Fruit fly (Drosophila melanogaster): ENCODE data around the gene CG11658.

CG11658 gene

dm6 chr3L:11689832-11690602 lies 18.3 kb downstream of the CG11658 start (continued):
- TF ChIP-seq lola (GFP tag; optimal IDR thresholded peaks at IDR 0.05): no peak
- no peak for TF ChIP-seq CG11696 (GFP tag; IDR thresholded peaks at IDR 0.05)
- no peak for TF ChIP-seq CG12071 (GFP tag; optimal IDR thresholded peaks at IDR 0.05)
- peak; percentile 98 for TF ChIP-seq exex (tag; optimal IDR thresholded peaks at IDR 0.05)
- TF ChIP-seq unpg (GFP tag; optimal IDR thresholded peaks at IDR 0.05): no peak
- no peak for TF ChIP-seq Meics (GFP tag; optimal IDR thresholded peaks at IDR 0.05)
- no peak for TF ChIP-seq CG4617 (GFP tag; optimal IDR thresholded peaks at IDR 0.05; ENCODE audit: borderline replicate concordance)
- no peak for TF ChIP-seq D (optimal IDR thresholded peaks at IDR 0.05)
- no peak for TF ChIP-seq D (GFP tag; optimal IDR thresholded peaks at IDR 0.05)
- TF ChIP-seq CG4707 (GFP tag; optimal IDR thresholded peaks at IDR 0.05): no peak
- TF ChIP-seq CG12236 (GFP tag; optimal IDR thresholded peaks at IDR 0.05): no peak
- TF ChIP-seq zen2 (GFP tag; IDR thresholded peaks at IDR 0.05; ENCODE audit: partially characterized antibody): no peak
- no peak for TF ChIP-seq CG2116 (GFP tag; optimal IDR thresholded peaks at IDR 0.05)
- TF ChIP-seq CG13296 (GFP tag; optimal IDR thresholded peaks at IDR 0.05): peak; percentile 20
- no peak for TF ChIP-seq dimm (GFP tag; IDR thresholded peaks at IDR 0.05)
- TF ChIP-seq CG17802 (tag; optimal IDR thresholded peaks at IDR 0.05): no peak
- TF ChIP-seq Awh (GFP tag; IDR thresholded peaks at IDR 0.05): no peak
- 0 out of 2 replicates have a peak, but pooled peaks have one; percentile 23 for TF ChIP-seq Atf6 (GFP tag; IDR thresholded peaks at IDR 0.05)
- no peak for TF ChIP-seq inv (GFP tag; IDR thresholded peaks at IDR 0.05; ENCODE audit: partially characterized antibody)
- TF ChIP-seq CG7271 (tag; optimal IDR thresholded peaks at IDR 0.05): no peak
- no peak for TF ChIP-seq Drgx (GFP tag; IDR thresholded peaks at IDR 0.05)
- peak; percentile 30 for TF ChIP-seq Nf-YC (tag; optimal IDR thresholded peaks at IDR 0.05)
- TF ChIP-seq Opbp (GFP tag; IDR thresholded peaks at IDR 0.05; ENCODE audit: partially characterized antibody): no peak
- TF ChIP-seq CG12391 (tag; optimal IDR thresholded peaks at IDR 0.05): no peak
- peak; percentile 19 for TF ChIP-seq CG10543 (GFP tag; optimal IDR thresholded peaks at IDR 0.05)
- no peak for TF ChIP-seq sob (GFP tag; IDR thresholded peaks at IDR 0.05)
- TF ChIP-seq fd96Cb (tag; optimal IDR thresholded peaks at IDR 0.05): no peak
- no peak for TF ChIP-seq Atf3 (GFP tag; optimal IDR thresholded peaks at IDR 0.05)
- no peak for TF ChIP-seq Kr (GFP tag; optimal IDR thresholded peaks at IDR 0.05)
- peak; percentile 48 for TF ChIP-seq sd (tag; optimal IDR thresholded peaks at IDR 0.05)
- no peak for TF ChIP-seq Blimp-1 (GFP tag; optimal IDR thresholded peaks at IDR 0.05)
- TF ChIP-seq sqz (GFP tag; optimal IDR thresholded peaks at IDR 0.05): peak; percentile 33
- no peak for TF ChIP-seq ham (GFP tag; IDR thresholded peaks at IDR 0.05)
- TF ChIP-seq Nf-YA (GFP tag; IDR thresholded peaks at IDR 0.05): no peak
- no peak for TF ChIP-seq az2 (GFP tag; optimal IDR thresholded peaks at IDR 0.05)
- no peak for TF ChIP-seq CG10147 (GFP tag; optimal IDR thresholded peaks at IDR 0.05)
- TF ChIP-seq sisA (GFP tag; IDR thresholded peaks at IDR 0.05): no peak
- TF ChIP-seq chinmo (GFP tag; IDR thresholded peaks at IDR 0.05; ENCODE audit: partially characterized antibody): no peak
- TF ChIP-seq grn (GFP tag; optimal IDR thresholded peaks at IDR 0.05): peak; percentile 87
- no peak for TF ChIP-seq Adf1 (GFP tag; IDR thresholded peaks at IDR 0.05)
- TF ChIP-seq NfI (GFP tag; optimal IDR thresholded peaks at IDR 0.05): no peak
- no peak for TF ChIP-seq fd3F (GFP tag; optimal IDR thresholded peaks at IDR 0.05)
- TF ChIP-seq CG11247 (GFP tag; IDR thresholded peaks at IDR 0.05): no peak
- TF ChIP-seq amos (GFP tag; IDR thresholded peaks at IDR 0.05; ENCODE audit: partially characterized antibody): no peak
- no peak for TF ChIP-seq pb (GFP tag; optimal IDR thresholded peaks at IDR 0.05)
- no peak for TF ChIP-seq CG15514 (GFP tag; optimal IDR thresholded peaks at IDR 0.05)
- TF ChIP-seq CG13894 (tag; optimal IDR thresholded peaks at IDR 0.05): no peak
- TF ChIP-seq CG14014 (GFP tag; IDR thresholded peaks at IDR 0.05): 0 out of 2 replicates have a peak, but pooled peaks have one; percentile 23
- TF ChIP-seq onecut (GFP tag; IDR thresholded peaks at IDR 0.05): no peak

Data from whole organism, embryonic.